Worm (Caenorhabditis elegans): ENCODE results near the gene C06A1.3.

ce11 chrII:10543457-10544137 is 28.5 kb upstream of the C06A1.3 start:
- TF ChIP-seq mep-1 (tag; optimal IDR thresholded peaks at IDR 0.05) (peak; percentile 17), unc-62 (GFP tag; optimal IDR thresholded peaks at IDR 0.05 in 1 of 2) (peak in 1 of 2 experiments; percentile 22), unc-62 (tag; optimal IDR thresholded peaks at IDR 0.05) (no peak), nhr-237 (tag; optimal IDR thresholded peaks at IDR 0.05) (no peak)

Data from whole organism, L4 larva.